Fruit fly (Drosophila melanogaster) whole organism, prepupa: ENCODE data around the gene Wdfy2.

Experiments used
- Blimp-1 ChIP-seq: fragments of 200-800 bp; sonication (Bioruptor generic); optimal IDR thresholded peaks from 3 replicates; lab custom pipeline; 2017; ENCODE audit warnings: missing biosample characterization, missing genetic modification characterization, mild to moderate bottlenecking, moderate library complexity, missing genetic modification reagents
- CG10631 ChIP-seq: fragments of 200-800 bp; sonication (Bioruptor generic); optimal IDR thresholded peaks from 2 replicates; lab custom pipeline; 2016; ENCODE audit warnings: missing biosample characterization, missing genetic modification characterization
- CG11762 ChIP-seq: fragments of 200-800 bp; sonication (Bioruptor generic); optimal IDR thresholded peaks from 3 replicates; lab custom pipeline; 2016; ENCODE audit warnings: missing biosample characterization, missing genetic modification characterization; ENCODE audit not compliant: insufficient read depth
- CG11902 ChIP-seq: fragments of 200-800 bp; sonication (Bioruptor generic); optimal IDR thresholded peaks from 3 replicates; lab custom pipeline; 2016; ENCODE audit warnings: missing biosample characterization, missing genetic modification characterization
- CG1621 ChIP-seq: fragments of 200-800 bp; sonication (Bioruptor generic); optimal IDR thresholded peaks from 3 replicates; lab custom pipeline; 2018; ENCODE audit warnings: missing biosample characterization, mild to moderate bottlenecking, missing genetic modification characterization
- CG3032 ChIP-seq: fragments of 200-800 bp; optimal IDR thresholded peaks from 2 replicates; lab custom pipeline; 2019; ENCODE audit warnings: missing biosample characterization, mild to moderate bottlenecking, missing genetic modification characterization, moderate library complexity
- CG31627 ChIP-seq: fragments of 200-800 bp; sonication (Bioruptor generic); optimal IDR thresholded peaks from 3 replicates; lab custom pipeline; 2016; ENCODE audit warnings: missing biosample characterization, missing genetic modification characterization
- CG32006 ChIP-seq: fragments of 200-800 bp; sonication (Bioruptor generic); optimal IDR thresholded peaks from 3 replicates; lab custom pipeline; 2017; ENCODE audit warnings: missing biosample characterization, mild to moderate bottlenecking, missing genetic modification characterization
- CG3919 ChIP-seq: fragments of 200-800 bp; sonication (Bioruptor generic); optimal IDR thresholded peaks from 3 replicates; lab custom pipeline; 2016; ENCODE audit warnings: missing biosample characterization, missing genetic modification characterization
- CG6163 ChIP-seq: fragments of 200-800 bp; sonication (Bioruptor generic); IDR thresholded peaks from 3 replicates; pipeline ENCODE4 v1.3.6; 2022; ENCODE audit warnings: missing biosample characterization, missing genetic modification characterization
- CG6792 ChIP-seq: fragments of 200-800 bp; sonication (Bioruptor generic); optimal IDR thresholded peaks from 3 replicates; lab custom pipeline; 2016; ENCODE audit warnings: missing biosample characterization, missing genetic modification characterization
- CG6808 ChIP-seq: fragments of 200-800 bp; sonication (Bioruptor generic); optimal IDR thresholded peaks from 3 replicates; lab custom pipeline; 2017; ENCODE audit warnings: missing biosample characterization, missing genetic modification characterization, mild to moderate bottlenecking, moderate library complexity, missing genetic modification reagents
- CG6854 ChIP-seq: fragments of 200-800 bp; sonication (Bioruptor generic); optimal IDR thresholded peaks from 2 replicates; lab custom pipeline; 2017; ENCODE audit warnings: missing biosample characterization, mild to moderate bottlenecking, missing genetic modification characterization
- CG7368 ChIP-seq: fragments of 200-800 bp; sonication (Bioruptor generic); optimal IDR thresholded peaks from 3 replicates; lab custom pipeline; 2016; ENCODE audit warnings: missing biosample characterization, missing genetic modification characterization
- CG8119 ChIP-seq: fragments of 200-800 bp; sonication (Bioruptor generic); IDR thresholded peaks from 3 replicates; pipeline ENCODE4 v1.3.6; 2022; ENCODE audit warnings: missing biosample characterization, missing genetic modification characterization
- CG8319 ChIP-seq: fragments of 200-800 bp; sonication (Bioruptor generic); optimal IDR thresholded peaks from 3 replicates; lab custom pipeline; 2016; ENCODE audit warnings: missing biosample characterization, missing genetic modification characterization
- CG8632 ChIP-seq: fragments of 200-800 bp; sonication (Bioruptor generic); optimal IDR thresholded peaks from 3 replicates; lab custom pipeline; 2016; ENCODE audit warnings: missing biosample characterization, missing genetic modification characterization
- Eip75B ChIP-seq: fragments of 200-800 bp; sonication (Bioruptor generic); optimal IDR thresholded peaks from 3 replicates; lab custom pipeline; 2016; ENCODE audit warnings: missing biosample characterization, missing genetic modification characterization
- Eip78C ChIP-seq: fragments of 200-800 bp; sonication (Bioruptor generic); peaks from one replicate; lab custom pipeline; 2016; ENCODE audit warnings: missing biosample characterization, missing genetic modification characterization
- Eip93F ChIP-seq: fragments of 200-800 bp; sonication (Bioruptor generic); optimal IDR thresholded peaks from 2 replicates; lab custom pipeline; 2016; ENCODE audit warnings: missing biosample characterization, mild to moderate bottlenecking, missing genetic modification characterization
- Ets21C ChIP-seq: fragments of 200-800 bp; sonication (Bioruptor generic); optimal IDR thresholded peaks from 3 replicates; lab custom pipeline; 2016; ENCODE audit warnings: missing biosample characterization, missing genetic modification characterization
- Ets96B ChIP-seq: fragments of 200-800 bp; optimal IDR thresholded peaks from 2 replicates; lab custom pipeline; 2019; ENCODE audit warnings: missing biosample characterization, mild to moderate bottlenecking, missing genetic modification characterization, moderate library complexity
- Gug ChIP-seq: fragments of 200-800 bp; sonication (Bioruptor generic); IDR thresholded peaks from 2 replicates; pipeline ENCODE4 v1.3.6; 2022; ENCODE audit warnings: missing biosample characterization, missing genetic modification characterization
- Hr39 ChIP-seq: fragments of 200-800 bp; sonication (Bioruptor generic); optimal IDR thresholded peaks from 2 replicates; lab custom pipeline; 2016; ENCODE audit warnings: missing biosample characterization, missing genetic modification characterization
- Lpt ChIP-seq: fragments of 200-800 bp; sonication (Bioruptor generic); optimal IDR thresholded peaks from 3 replicates; lab custom pipeline; 2016; ENCODE audit warnings: missing biosample characterization, missing genetic modification characterization
- OdsH ChIP-seq: fragments of 200-800 bp; sonication (Bioruptor generic); optimal IDR thresholded peaks from 3 replicates; lab custom pipeline; 2016; ENCODE audit warnings: missing biosample characterization, missing genetic modification characterization
- Smox ChIP-seq: fragments of 200-800 bp; sonication (Bioruptor generic); optimal IDR thresholded peaks from 3 replicates; lab custom pipeline; 2016; ENCODE audit warnings: missing biosample characterization, missing genetic modification characterization
- Sox102F ChIP-seq: fragments of 200-800 bp; sonication (Bioruptor generic); optimal IDR thresholded peaks from 2 replicates; lab custom pipeline; 2016; ENCODE audit warnings: missing biosample characterization, mild to moderate bottlenecking, missing genetic modification characterization
- Sox14 ChIP-seq: fragments of 200-800 bp; sonication (Bioruptor generic); optimal IDR thresholded peaks from 3 replicates; lab custom pipeline; 2016; ENCODE audit warnings: missing biosample characterization, missing genetic modification characterization
- Sox15 ChIP-seq: fragments of 200-800 bp; sonication (Bioruptor generic); optimal IDR thresholded peaks from 3 replicates; lab custom pipeline; 2016; ENCODE audit warnings: missing biosample characterization, missing genetic modification characterization
- acj6 ChIP-seq: fragments of 200-800 bp; sonication (Bioruptor generic); optimal IDR thresholded peaks from 3 replicates; lab custom pipeline; 2016; ENCODE audit warnings: missing biosample characterization, missing genetic modification characterization
- dsx ChIP-seq: fragments of 200-800 bp; optimal IDR thresholded peaks from 3 replicates; lab custom pipeline; 2019; ENCODE audit warnings: missing biosample characterization, mild to moderate bottlenecking, missing genetic modification characterization, moderate library complexity; ENCODE audit not compliant: poor library complexity, severe bottlenecking
- eg ChIP-seq: fragments of 200-800 bp; sonication (Bioruptor generic); IDR thresholded peaks from 3 replicates; pipeline ENCODE4 v1.3.6; 2022; ENCODE audit warnings: missing biosample characterization, missing genetic modification characterization
- fd85E ChIP-seq: fragments of 200-800 bp; sonication (Bioruptor generic); optimal IDR thresholded peaks from 3 replicates; lab custom pipeline; 2016; ENCODE audit warnings: missing biosample characterization, missing genetic modification characterization
- net ChIP-seq: fragments of 200-800 bp; sonication (Bioruptor generic); optimal IDR thresholded peaks from 3 replicates; lab custom pipeline; 2016; ENCODE audit warnings: missing biosample characterization, missing genetic modification characterization
- spab ChIP-seq: fragments of 200-800 bp; sonication (Bioruptor generic); optimal IDR thresholded peaks from 2 replicates; lab custom pipeline; 2017; ENCODE audit warnings: missing biosample characterization, mild to moderate bottlenecking, missing genetic modification characterization, missing genetic modification reagents
- ss ChIP-seq, 2 experiments: fragments of 200-800 bp; sonication (Bioruptor generic); optimal IDR thresholded peaks; 2 replicates in 1 of 2; 3 replicates in 1 of 2; lab custom pipeline; 2017 to 2018; ENCODE audit warnings: mild to moderate bottlenecking in 2 of 2, missing biosample characterization in 2 of 2, missing genetic modification characterization in 2 of 2, moderate library complexity in 1 of 2
- svp ChIP-seq: fragments of 200-800 bp; sonication (Bioruptor generic); peaks from one replicate; lab custom pipeline; 2016; ENCODE audit warnings: missing biosample characterization, missing genetic modification characterization
- topi ChIP-seq: fragments of 200-800 bp; sonication (Bioruptor generic); optimal IDR thresholded peaks from 3 replicates; lab custom pipeline; 2016; ENCODE audit warnings: missing biosample characterization, missing genetic modification characterization
- vri ChIP-seq: fragments of 200-800 bp; sonication (Bioruptor generic); optimal IDR thresholded peaks from 3 replicates; lab custom pipeline; 2016; ENCODE audit warnings: missing biosample characterization, mild to moderate bottlenecking, missing genetic modification characterization

Gene Wdfy2

dm6 chr2L:10468388-10468787, 45.3 kb downstream of the Wdfy2 start (continued):
- TF ChIP-seq topi (GFP tag; lab: Kevin White, UChicago), result peak; percentile 17
- TF ChIP-seq Ets96B (tag; lab: Kevin White, UChicago), result peak; percentile 69
- TF ChIP-seq ss (GFP tag; optimal IDR thresholded peaks at IDR 0.05; lab: Kevin White, UChicago), result no peak
- no peak for TF ChIP-seq Eip93F (GFP tag; lab: Kevin White, UChicago)
- peak; percentile 5 for TF ChIP-seq Eip75B (GFP tag; lab: Kevin White, UChicago)
- TF ChIP-seq fd85E (GFP tag; lab: Kevin White, UChicago), result no peak
- peak; percentile 4 for TF ChIP-seq Hr39 (GFP tag; lab: Kevin White, UChicago)
- TF ChIP-seq OdsH, result peak; percentile 58
- peak; percentile 52 for TF ChIP-seq acj6 (GFP tag; lab: Kevin White, UChicago)
- TF ChIP-seq spab (GFP tag; lab: Kevin White, UChicago), result peak; percentile 55
- TF ChIP-seq CG1621 (tag; lab: Kevin White, UChicago), result no peak
- no peak for TF ChIP-seq CG8119 (GFP tag; lab: Robert Waterston, UW)
- no peak for TF ChIP-seq CG6854 (GFP tag; lab: Kevin White, UChicago)
- peak; percentile 55 for TF ChIP-seq CG3919 (GFP tag; lab: Kevin White, UChicago)
- TF ChIP-seq CG7368 (GFP tag; lab: Kevin White, UChicago), result peak; percentile 37
- peak; percentile 52 for TF ChIP-seq CG6792 (GFP tag; lab: Kevin White, UChicago)
- TF ChIP-seq CG6808 (GFP tag; lab: Kevin White, UChicago), result peak; percentile 48
- peak; percentile 67 for TF ChIP-seq CG32006
- TF ChIP-seq svp, result peak; percentile 89
- no peak for TF ChIP-seq Blimp-1 (GFP tag; lab: Kevin White, UChicago)
- peak; percentile 34 for TF ChIP-seq CG11902 (GFP tag; lab: Kevin White, UChicago)
- peak; percentile 46 for TF ChIP-seq CG10631 (GFP tag; lab: Kevin White, UChicago)
- peak; percentile 13 for TF ChIP-seq Lpt
- peak; percentile 25 for TF ChIP-seq Sox15 (GFP tag; lab: Kevin White, UChicago)
- no peak; the same call in 2 of the 3 replicates for TF ChIP-seq eg (GFP tag; lab: Robert Waterston, UW)
- TF ChIP-seq CG8632 (GFP tag; lab: Kevin White, UChicago), result peak; percentile 30
- peak; percentile 40 for TF ChIP-seq Smox (GFP tag; lab: Kevin White, UChicago)
- TF ChIP-seq CG3032 (tag; lab: Kevin White, UChicago), result peak; percentile 60
- peak; percentile 4 for TF ChIP-seq CG8319
- no peak for TF ChIP-seq Gug (GFP tag; lab: Robert Waterston, UW)
- peak; percentile 14 for TF ChIP-seq CG31627 (GFP tag; lab: Kevin White, UChicago)

DNA sequence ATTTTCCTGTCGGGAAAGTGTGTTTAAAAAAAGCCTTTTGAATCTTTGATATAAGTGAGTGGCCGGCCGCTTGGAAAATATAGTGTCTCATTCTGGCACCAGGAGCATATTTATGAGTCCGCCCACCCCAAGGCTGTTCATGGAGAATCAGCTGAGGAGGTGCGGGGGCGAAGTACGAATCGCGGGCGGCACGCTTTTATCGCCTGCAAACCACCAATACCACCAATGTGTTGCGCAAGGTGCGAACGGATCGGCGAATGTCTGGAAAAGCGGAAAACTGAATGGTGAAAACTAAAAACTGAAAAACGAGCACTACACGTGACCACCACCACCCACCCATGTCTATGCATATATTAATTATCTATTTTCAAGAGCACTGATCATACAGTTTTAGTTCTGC, 45.9 kb downstream of the Wdfy2 start:
- no peak for TF ChIP-seq net (GFP tag; lab: Kevin White, UChicago)
- no peak for TF ChIP-seq vri (GFP tag; lab: Kevin White, UChicago)
- no peak for TF ChIP-seq CG6163
- TF ChIP-seq Ets21C (GFP tag; lab: Kevin White, UChicago), result no peak
- TF ChIP-seq CG11762 (GFP tag; lab: Kevin White, UChicago), result no peak
- no peak for TF ChIP-seq Sox102F (GFP tag; lab: Kevin White, UChicago)
- TF ChIP-seq OdsH, result no peak

dm6 chr2L:10470211-10470610, 47.1 kb downstream of the Wdfy2 start:
- TF ChIP-seq Sox14 (GFP tag; lab: Kevin White, UChicago) (no peak), Eip78C (GFP tag; lab: Kevin White, UChicago) (peak; percentile 16), dsx (peak; percentile 36)
- TF ChIP-seq, all 60 proteins: peak for 2
